Worm (Caenorhabditis elegans) whole organism, young adult: ENCODE results near the gene F20D6.5.
A peak's percentile ranks its signal among the peaks of the same experiment; 100 is the strongest.

Experiments used
- B0019.2 ChIP-seq: fragments of 200-800 bp; sonication (Bioruptor generic); conservative IDR thresholded peaks from 2 replicates; pipeline ENCODE4 v1.3.6; 2022; ENCODE audit warnings: missing genetic modification reagents, missing genetic modification characterization, missing compliant biosample characterization
- C06A6.2 ChIP-seq: fragments of 200-800 bp; sonication (Bioruptor generic); conservative IDR thresholded peaks from 2 replicates; pipeline ENCODE4 v1.3.6; 2022; ENCODE audit warnings: missing genetic modification characterization, missing compliant biosample characterization
- F33H1.4 ChIP-seq: fragments of 200-800 bp; sonication (Bioruptor generic); IDR thresholded peaks from 2 replicates; pipeline ENCODE4 v1.3.6; 2022; ENCODE audit warnings: missing genetic modification reagents, missing genetic modification characterization, missing compliant biosample characterization
- F52B5.7 ChIP-seq: sonication (generic microtip); optimal IDR thresholded peaks from 2 replicates; lab custom pipeline; 2016; ENCODE audit warnings: mild to moderate bottlenecking, missing genetic modification characterization, missing compliant biosample characterization
- F57A8.1 ChIP-seq: fragments of 200-800 bp; sonication (Bioruptor generic); optimal IDR thresholded peaks from 2 replicates; lab custom pipeline; 2018; ENCODE audit warnings: mild to moderate bottlenecking, missing genetic modification characterization, moderate library complexity, missing compliant biosample characterization
- Y53G8AR.9 ChIP-seq: fragments of 200-800 bp; sonication (Bioruptor generic); conservative IDR thresholded peaks from 2 replicates; pipeline ENCODE4 v1.3.6; 2022; ENCODE audit warnings: missing genetic modification reagents, missing genetic modification characterization, missing compliant biosample characterization
- Y79H2A.3 ChIP-seq: fragments of 200-800 bp; sonication (Bioruptor generic); conservative IDR thresholded peaks from 2 replicates; pipeline ENCODE4 v1.3.6; 2022; ENCODE audit warnings: missing genetic modification reagents, missing genetic modification characterization, missing compliant biosample characterization
- atf-7 ChIP-seq: sonication (generic microtip); optimal IDR thresholded peaks from 2 replicates; lab custom pipeline; 2017; ENCODE audit warnings: mild to moderate bottlenecking, missing genetic modification characterization, missing compliant biosample characterization
- bed-2 ChIP-seq: fragments of 200-800 bp; sonication (Bioruptor generic); IDR thresholded peaks from 2 replicates; pipeline ENCODE4 v1.3.6; 2022; ENCODE audit warnings: missing genetic modification reagents, missing genetic modification characterization, missing compliant biosample characterization
- chd-7 ChIP-seq: sonication (generic microtip); optimal IDR thresholded peaks from 2 replicates; lab custom pipeline; 2016; ENCODE audit warnings: mild to moderate bottlenecking, missing genetic modification characterization, moderate library complexity, missing compliant biosample characterization
- die-1 ChIP-seq: sonication (generic microtip); optimal IDR thresholded peaks from 2 replicates; lab custom pipeline; 2016; ENCODE audit warnings: missing genotype, mild to moderate bottlenecking, missing genetic modification characterization, missing compliant biosample characterization
- ekl-4 ChIP-seq: fragments of 200-800 bp; sonication (Bioruptor generic); IDR thresholded peaks from 2 replicates; pipeline ENCODE4 v1.3.6; 2022; ENCODE audit warnings: missing genetic modification reagents, missing genetic modification characterization, missing compliant biosample characterization
- ets-4 ChIP-seq: fragments of 200-800 bp; sonication (Bioruptor generic); optimal IDR thresholded peaks from 2 replicates; lab custom pipeline; 2018; ENCODE audit warnings: mild to moderate bottlenecking, missing genetic modification characterization, missing compliant biosample characterization
- mcd-1 ChIP-seq: fragments of 200-800 bp; sonication (Bioruptor generic); IDR thresholded peaks from 2 replicates; pipeline ENCODE4 v1.3.6; 2022; ENCODE audit warnings: missing genetic modification reagents, missing genetic modification characterization, missing compliant biosample characterization
- nfyb-1 ChIP-seq: fragments of 200-800 bp; sonication (Bioruptor generic); IDR thresholded peaks from 2 replicates; pipeline ENCODE4 v1.3.6; 2022; ENCODE audit warnings: missing genetic modification reagents, missing genetic modification characterization, missing compliant biosample characterization
- nhr-179 ChIP-seq: sonication (generic microtip); optimal IDR thresholded peaks from 2 replicates; lab custom pipeline; 2016; ENCODE audit warnings: mild to moderate bottlenecking, missing genetic modification characterization, missing compliant biosample characterization
- nhr-80 ChIP-seq: sonication (generic microtip); optimal IDR thresholded peaks from 2 replicates; lab custom pipeline; 2016; ENCODE audit warnings: missing genetic modification characterization, missing compliant biosample characterization
- sdz-38 ChIP-seq: sonication (generic microtip); optimal IDR thresholded peaks from 2 replicates; lab custom pipeline; 2016; ENCODE audit warnings: missing genotype, missing genetic modification characterization, missing compliant biosample characterization
- snpc-1.1 ChIP-seq: sonication (generic microtip); optimal IDR thresholded peaks from 2 replicates; lab custom pipeline; 2017; ENCODE audit warnings: missing genetic modification characterization, mild to moderate bottlenecking, missing compliant biosample characterization, antibody characterized with exemption, moderate library complexity, missing genotype, missing genetic modification reagents; ENCODE audit not compliant: insufficient read depth
- snpc-4 ChIP-seq, 5 experiments: fragments of 150-350 bp in 1 of 5; sonication (generic microtip) in 4 of 5; optimal IDR thresholded peaks; 2 replicates each; lab custom pipeline; 2014 to 2018; ENCODE audit warnings: missing genetic modification characterization in 5 of 5, missing biosample characterization in 3 of 5, antibody characterized with exemption in 2 of 5, mild to moderate bottlenecking in 2 of 5, missing compliant biosample characterization in 2 of 5, missing genotype in 2 of 5, moderate library complexity in 2 of 5, missing genetic modification reagents in 1 of 5
- xnd-1 ChIP-seq: sonication (generic microtip); optimal IDR thresholded peaks from 2 replicates; lab custom pipeline; 2016; ENCODE audit warnings: missing genotype, missing genetic modification reagents, missing genetic modification characterization, missing compliant biosample characterization
- ztf-18 ChIP-seq: sonication (generic microtip); optimal IDR thresholded peaks from 2 replicates; lab custom pipeline; 2016; ENCODE audit warnings: missing genotype, mild to moderate bottlenecking, missing genetic modification characterization, missing compliant biosample characterization

Gene F20D6.5

DNA sequence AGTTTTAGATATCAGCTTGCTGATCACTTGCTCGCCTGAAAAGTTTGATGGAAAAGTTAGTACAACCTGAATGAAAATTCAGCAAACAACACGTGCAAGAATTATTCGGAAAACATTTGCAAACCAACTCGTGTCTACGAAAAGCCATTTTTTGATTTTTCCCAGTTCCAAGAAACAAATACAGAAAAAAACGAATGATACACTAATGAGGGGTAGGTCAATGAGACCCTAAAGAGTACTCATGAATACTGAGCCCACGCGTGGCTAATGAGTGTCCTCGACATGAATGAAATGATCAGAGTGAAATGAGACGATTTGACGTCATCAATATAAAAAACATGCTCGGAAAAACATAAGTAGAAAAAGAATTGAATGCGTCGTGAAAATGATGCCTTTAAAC is 50.2 kb downstream of the F20D6.5 start:
- TF ChIP-seq nhr-179 (tag; lab: Kevin White, UChicago): no peak
- no peak for TF ChIP-seq atf-7 (tag; lab: Kevin White, UChicago)
- TF ChIP-seq ztf-18 (tag; lab: Kevin White, UChicago): no peak
- no peak for TF ChIP-seq sdz-38 (tag; lab: Kevin White, UChicago)
- no peak for TF ChIP-seq B0019.2 (GFP tag; lab: Robert Waterston, UW)
- TF ChIP-seq F33H1.4 (GFP tag; lab: Robert Waterston, UW): no peak
- TF ChIP-seq xnd-1 (tag; lab: Kevin White, UChicago): no peak
- no peak for TF ChIP-seq snpc-1.1 (tag; lab: Kevin White, UChicago)
- no peak for TF ChIP-seq F57A8.1
- TF ChIP-seq ets-4: no peak
- no peak for TF ChIP-seq C06A6.2
- TF ChIP-seq chd-7 (tag; lab: Kevin White, UChicago): no peak

DNA sequence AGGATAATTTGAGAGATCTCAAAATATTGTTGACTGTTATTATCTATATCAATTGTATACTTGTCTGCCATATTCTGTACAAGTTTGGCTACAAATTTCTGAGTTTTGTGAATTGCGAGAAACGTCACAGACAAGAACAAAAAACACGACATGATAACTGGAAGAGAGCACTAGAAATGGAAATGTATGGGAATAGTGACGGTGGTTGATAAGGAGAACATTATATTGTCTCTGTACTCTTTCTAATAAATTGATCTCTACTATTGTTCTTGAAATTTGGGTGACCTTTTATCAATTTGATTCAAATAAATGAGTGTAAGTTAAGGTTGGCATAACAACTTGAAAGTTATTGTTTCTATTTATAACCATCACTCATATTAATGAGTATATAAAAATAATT is 51.1 kb downstream of the F20D6.5 start:
- no peak for TF ChIP-seq ekl-4 (GFP tag; lab: Robert Waterston, UW)
- no peak for TF ChIP-seq Y79H2A.3 (GFP tag; lab: Robert Waterston, UW)
- TF ChIP-seq bed-2 (GFP tag; lab: Robert Waterston, UW): no peak
- peak; percentile 67 for TF ChIP-seq nhr-80 (tag; lab: Kevin White, UChicago)

DNA sequence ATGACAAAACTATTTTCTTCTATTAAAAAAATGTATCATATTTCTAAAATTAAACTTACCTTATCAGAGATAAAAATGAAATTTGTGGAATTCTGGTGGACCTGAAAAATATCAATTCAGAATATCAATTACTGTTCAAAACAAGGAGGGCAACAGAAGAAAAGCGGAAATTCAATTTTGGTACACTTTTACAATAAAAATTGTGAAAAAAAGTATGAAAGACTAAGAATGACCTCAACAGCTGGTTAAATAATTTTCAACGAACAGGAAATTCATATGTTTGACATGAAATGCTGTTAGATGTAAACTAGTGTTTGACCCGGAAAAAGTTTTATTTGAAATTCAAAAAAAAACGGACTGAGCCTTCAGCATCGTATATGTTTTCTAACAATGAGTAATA is 52.1 kb downstream of the F20D6.5 start, which contains the start of gene K07C11.7:
Gene K07C11.7 (minus strand): TSS at position 101 of the 400 bp plus-strand sequence.
- TF ChIP-seq ekl-4 (GFP tag; lab: Robert Waterston, UW): no peak
- no peak for TF ChIP-seq F52B5.7 (tag; lab: Kevin White, UChicago)
- no peak for TF ChIP-seq snpc-4 (GFP tag; optimal IDR thresholded peaks at IDR 0.05; lab: Kevin White, UChicago)
- no peak for TF ChIP-seq snpc-4 (tag; optimal IDR thresholded peaks at IDR 0.05; lab: Kevin White, UChicago)
- no peak for TF ChIP-seq mcd-1 (GFP tag; lab: Robert Waterston, UW)
- no peak for TF ChIP-seq die-1 (tag; lab: Kevin White, UChicago)
- TF ChIP-seq Y53G8AR.9: no peak
- TF ChIP-seq nfyb-1 (GFP tag; lab: Robert Waterston, UW): no peak
